Fruit fly (Drosophila melanogaster): ENCODE measurements around the gene Tango4.

Gene Tango4

dm6 chrX:12006678-12007441, 14.0 kb upstream of the Tango4 start, which contains the start of gene CG1806 (continued):
- TF ChIP-seq zen2 (GFP tag; IDR thresholded peaks at IDR 0.05; ENCODE audit: partially characterized antibody) (peak; percentile 62; the same call in 2 of the 3 replicates), odd (GFP tag; optimal IDR thresholded peaks at IDR 0.05) (no peak), CG4282 (GFP tag; optimal IDR thresholded peaks at IDR 0.05) (no peak), bowl (GFP tag; IDR thresholded peaks at IDR 0.05) (no peak), CG30403 (GFP tag; optimal IDR thresholded peaks at IDR 0.05) (no peak), CG6683 (GFP tag; optimal IDR thresholded peaks at IDR 0.05) (no peak), CG11695 (GFP tag; IDR thresholded peaks at IDR 0.05) (no peak), Rfx (GFP tag; IDR thresholded peaks at IDR 0.05) (peak; percentile 24; the same call in 1 of the 2 replicates), CG11247 (GFP tag; IDR thresholded peaks at IDR 0.05) (no peak), hkb (optimal IDR thresholded peaks at IDR 0.05) (no peak), hkb (GFP tag; IDR thresholded peaks at IDR 0.05) (peak; percentile 53; the same call in 1 of the 2 replicates), so (GFP tag; IDR thresholded peaks at IDR 0.05) (peak; percentile 56; the same call in 1 of the 3 replicates), Atf6 (GFP tag; IDR thresholded peaks at IDR 0.05) (0 out of 2 replicates have a peak, but pooled peaks have one; percentile 31), HLH54F (GFP tag; optimal IDR thresholded peaks at IDR 0.05) (no peak), Fer1 (GFP tag; optimal IDR thresholded peaks at IDR 0.05) (peak; percentile 22), gfzf (GFP tag; optimal IDR thresholded peaks at IDR 0.05) (no peak), otp (GFP tag; IDR thresholded peaks at IDR 0.05) (peak; percentile 22; the same call in 1 of the 3 replicates), hbn (GFP tag; IDR thresholded peaks at IDR 0.05; ENCODE audit: partially characterized antibody) (peak; percentile 34; the same call in 1 of the 2 replicates), Opbp (GFP tag; IDR thresholded peaks at IDR 0.05; ENCODE audit: partially characterized antibody) (no peak), crp (GFP tag; optimal IDR thresholded peaks at IDR 0.05) (no peak), CG16779 (GFP tag; IDR thresholded peaks at IDR 0.05) (no peak), ssp (GFP tag; IDR thresholded peaks at IDR 0.05) (no peak), CG11723 (GFP tag; optimal IDR thresholded peaks at IDR 0.05) (no peak), vvl (GFP tag; IDR thresholded peaks at IDR 0.05) (peak; percentile 35; the same call in 1 of the 2 replicates), CG14014 (GFP tag; IDR thresholded peaks at IDR 0.05) (peak; percentile 27; the same call in 1 of the 2 replicates), CG14050 (GFP tag; IDR thresholded peaks at IDR 0.05) (no peak), CG4854 (GFP tag; optimal IDR thresholded peaks at IDR 0.05) (no peak), Hey (tag; optimal IDR thresholded peaks at IDR 0.05) (no peak), CG12659 (GFP tag; optimal IDR thresholded peaks at IDR 0.05) (no peak), Sry-δ (GFP tag; optimal IDR thresholded peaks at IDR 0.05) (no peak), ranshi (GFP tag; IDR thresholded peaks at IDR 0.05) (no peak), zf30C (GFP tag; optimal IDR thresholded peaks at IDR 0.05) (no peak), CG8281 (tag; optimal IDR thresholded peaks at IDR 0.05) (no peak), aop (GFP tag; IDR thresholded peaks at IDR 0.05) (no peak), C15 (GFP tag; IDR thresholded peaks at IDR 0.05) (no peak), pros (GFP tag; optimal IDR thresholded peaks at IDR 0.05) (no peak), lab (GFP tag; optimal IDR thresholded peaks at IDR 0.05) (peak; percentile 11), HLHmδ (GFP tag; optimal IDR thresholded peaks at IDR 0.05) (peak; percentile 55), Adf1 (GFP tag; IDR thresholded peaks at IDR 0.05) (no peak), jigr1 (GFP tag; IDR thresholded peaks at IDR 0.05) (no peak), usp (GFP tag; optimal IDR thresholded peaks at IDR 0.05) (no peak), Fer2 (tag; optimal IDR thresholded peaks at IDR 0.05) (no peak), cg (GFP tag; optimal IDR thresholded peaks at IDR 0.05) (peak; percentile 82), CG6765 (GFP tag; optimal IDR thresholded peaks at IDR 0.05) (no peak), dpn (GFP tag; optimal IDR thresholded peaks at IDR 0.05) (no peak), onecut (GFP tag; IDR thresholded peaks at IDR 0.05) (0 out of 2 replicates have a peak, but pooled peaks have one; percentile 4), Chrac-16 (GFP tag; optimal IDR thresholded peaks at IDR 0.05) (peak; percentile 2), HLH3B (GFP tag; IDR thresholded peaks at IDR 0.05) (no peak), CG11696 (GFP tag; IDR thresholded peaks at IDR 0.05) (no peak), tgo (GFP tag; IDR thresholded peaks at IDR 0.05) (no peak)

Data from whole organism, embryonic.